Worm (Caenorhabditis elegans) whole organism, L4 larva: Measurements from ENCODE around the gene lmp-2.

ENCODE experiments used
- F26F4.8 ChIP-seq: fragments of 200-800 bp; sonication (Bioruptor generic); conservative IDR thresholded peaks from 2 replicates; pipeline ENCODE4 v1.3.6; 2022; ENCODE audit warnings: missing genetic modification characterization, missing compliant biosample characterization
- T20F7.1 ChIP-seq: fragments of 200-800 bp; sonication (Bioruptor generic); optimal IDR thresholded peaks from 2 replicates; lab custom pipeline; 2018; ENCODE audit warnings: mild to moderate bottlenecking, missing genetic modification characterization, missing compliant biosample characterization
- T26A8.4 ChIP-seq: fragments of 200-800 bp; sonication (Bioruptor generic); IDR thresholded peaks from 2 replicates; pipeline ENCODE4 v1.3.6; 2022; ENCODE audit warnings: missing genetic modification characterization, missing compliant biosample characterization
- Y105C5A.15 ChIP-seq: fragments of 200-800 bp; sonication (Bioruptor generic); IDR thresholded peaks from 2 replicates; pipeline ENCODE4 v1.3.6; 2022; ENCODE audit warnings: missing genetic modification characterization, missing compliant biosample characterization
- Y75B8A.6 ChIP-seq: fragments of 200-800 bp; sonication (Bioruptor generic); IDR thresholded peaks from 2 replicates; pipeline ENCODE4 v1.3.6; 2022; ENCODE audit warnings: missing genetic modification reagents, missing genetic modification characterization, missing compliant biosample characterization
- aha-1 ChIP-seq: fragments of 150-350 bp; peaks from one replicate; lab custom pipeline; 2014; ENCODE audit warnings: missing biosample characterization, missing genetic modification characterization
- ama-1 ChIP-seq: fragments of 150-350 bp; optimal IDR thresholded peaks from 2 replicates; lab custom pipeline; 2014; ENCODE audit warnings: inconsistent platforms, mixed read lengths
- arid-1 ChIP-seq: fragments of 200-800 bp; sonication (Bioruptor generic); conservative IDR thresholded peaks from 2 replicates; pipeline ENCODE4 v1.3.6; 2022; ENCODE audit warnings: missing genetic modification reagents, missing genetic modification characterization, missing compliant biosample characterization
- ceh-28 ChIP-seq: fragments of 150-350 bp; optimal IDR thresholded peaks from 2 replicates; lab custom pipeline; 2014; ENCODE audit warnings: missing biosample characterization, missing genetic modification reagents, missing genetic modification characterization
- ceh-62 ChIP-seq: sonication (generic microtip); optimal IDR thresholded peaks from 2 replicates; lab custom pipeline; 2017; ENCODE audit warnings: missing biosample characterization, missing genetic modification characterization
- ces-1 ChIP-seq: fragments of 150-350 bp; sonication (generic microtip); optimal IDR thresholded peaks from 4 replicates; lab custom pipeline; 2014; ENCODE audit warnings: missing biosample characterization, missing genetic modification reagents, missing genetic modification characterization
- cey-2 ChIP-seq: sonication (generic microtip); optimal IDR thresholded peaks from 3 replicates; lab custom pipeline; 2017; ENCODE audit warnings: missing genetic modification characterization, mild to moderate bottlenecking, missing compliant biosample characterization, antibody characterized with exemption, borderline replicate concordance; ENCODE audit not compliant: insufficient read depth
- dmd-6 ChIP-seq: fragments of 200-800 bp; sonication (Bioruptor generic); IDR thresholded peaks from 2 replicates; pipeline ENCODE4 v1.3.6; 2022; ENCODE audit warnings: missing genetic modification reagents, missing genetic modification characterization, missing compliant biosample characterization
- dpl-1 ChIP-seq: fragments of 150-350 bp; optimal IDR thresholded peaks from 2 replicates; lab custom pipeline; 2014; ENCODE audit warnings: missing biosample characterization, missing genetic modification reagents, missing genetic modification characterization
- duxl-1 ChIP-seq: sonication (generic microtip); optimal IDR thresholded peaks from 2 replicates; lab custom pipeline; 2016; ENCODE audit warnings: mild to moderate bottlenecking, missing genetic modification characterization, moderate library complexity, missing compliant biosample characterization; ENCODE audit not compliant: poor library complexity
- dve-1 ChIP-seq: sonication (generic microtip); optimal IDR thresholded peaks from 2 replicates; lab custom pipeline; 2017; ENCODE audit warnings: antibody characterized with exemption, mild to moderate bottlenecking, missing genetic modification characterization, missing compliant biosample characterization; ENCODE audit not compliant: insufficient read depth
- egl-43 ChIP-seq: fragments of 200-800 bp; sonication (Bioruptor generic); IDR thresholded peaks from 2 replicates; pipeline ENCODE4 v1.3.6; 2022; ENCODE audit warnings: missing genetic modification reagents, missing genetic modification characterization, missing compliant biosample characterization
- hlh-30 ChIP-seq: sonication (generic microtip); optimal IDR thresholded peaks from 2 replicates; lab custom pipeline; 2017; ENCODE audit warnings: antibody characterized with exemption, mild to moderate bottlenecking, missing genetic modification characterization, missing compliant biosample characterization; ENCODE audit not compliant: insufficient read depth
- hmg-1.1 ChIP-seq: fragments of 200-800 bp; sonication (Bioruptor generic); IDR thresholded peaks from 2 replicates; pipeline ENCODE4 v1.3.6; 2022; ENCODE audit warnings: missing genetic modification reagents, missing genetic modification characterization, missing compliant biosample characterization
- lim-7 ChIP-seq: fragments of 200-800 bp; sonication (Bioruptor generic); IDR thresholded peaks from 2 replicates; pipeline ENCODE4 v1.3.6; 2022; ENCODE audit warnings: missing genetic modification characterization, missing compliant biosample characterization
- lin-15B ChIP-seq: fragments of 150-350 bp; sonication (generic microtip); optimal IDR thresholded peaks from 3 replicates; lab custom pipeline; 2014; ENCODE audit warnings: missing biosample characterization, missing genetic modification characterization
- lir-3 ChIP-seq: sonication (generic microtip); optimal IDR thresholded peaks from 2 replicates; lab custom pipeline; 2016; ENCODE audit warnings: mild to moderate bottlenecking, missing genetic modification characterization, missing compliant biosample characterization
- lsy-2 ChIP-seq, 2 experiments: fragments of 150-350 bp in 1 of 2; sonication (generic microtip) in 1 of 2; optimal IDR thresholded peaks; 2 replicates each; lab custom pipeline; 2014 to 2017; ENCODE audit warnings: missing biosample characterization in 2 of 2, missing genetic modification characterization in 2 of 2
- madf-9 ChIP-seq: fragments of 200-800 bp; sonication (Bioruptor generic); conservative IDR thresholded peaks from 2 replicates; pipeline ENCODE4 v1.3.6; 2022; ENCODE audit warnings: missing genetic modification reagents, missing genetic modification characterization, missing compliant biosample characterization
- mdl-1 ChIP-seq, 2 experiments: fragments of 150-350 bp in 1 of 2; sonication (generic microtip) in 1 of 2; optimal IDR thresholded peaks; 2 replicates each; lab custom pipeline; 2014 to 2017; ENCODE audit warnings: missing biosample characterization in 2 of 2, missing genetic modification characterization in 2 of 2
- mdt-29 ChIP-seq: fragments of 200-800 bp; sonication (Bioruptor generic); IDR thresholded peaks from 2 replicates; pipeline ENCODE4 v1.3.6; 2022; ENCODE audit warnings: missing genetic modification reagents, missing genetic modification characterization, missing compliant biosample characterization
- mep-1 ChIP-seq: fragments of 150-350 bp; sonication (generic microtip); optimal IDR thresholded peaks from 3 replicates; lab custom pipeline; 2014; ENCODE audit warnings: missing biosample characterization, missing genetic modification characterization
- mes-2 ChIP-seq: sonication (generic microtip); optimal IDR thresholded peaks from 2 replicates; lab custom pipeline; 2016; ENCODE audit warnings: missing genotype, mild to moderate bottlenecking, missing genetic modification characterization, missing compliant biosample characterization; ENCODE audit not compliant: poor library complexity, severe bottlenecking
- mxl-2 ChIP-seq: fragments of 200-800 bp; sonication (Bioruptor generic); conservative IDR thresholded peaks from 2 replicates; pipeline ENCODE4 v1.3.6; 2022; ENCODE audit warnings: missing genetic modification reagents, missing genetic modification characterization, missing compliant biosample characterization
- mxl-3 ChIP-seq: fragments of 200-800 bp; sonication (Bioruptor generic); optimal IDR thresholded peaks from 2 replicates; lab custom pipeline; 2018; ENCODE audit warnings: mild to moderate bottlenecking, missing genetic modification characterization, missing compliant biosample characterization
- nhr-10 ChIP-seq: fragments of 150-350 bp; optimal IDR thresholded peaks from 2 replicates; lab custom pipeline; 2014; ENCODE audit warnings: missing biosample characterization, missing genetic modification characterization
- nhr-111 ChIP-seq: fragments of 200-800 bp; sonication (Bioruptor generic); optimal IDR thresholded peaks from 2 replicates; lab custom pipeline; 2018; ENCODE audit warnings: mild to moderate bottlenecking, missing genetic modification characterization, missing compliant biosample characterization
- nhr-28 ChIP-seq: fragments of 150-350 bp; optimal IDR thresholded peaks from 2 replicates; lab custom pipeline; 2014; ENCODE audit warnings: missing biosample characterization, missing genetic modification characterization
- nhr-76 ChIP-seq: fragments of 150-350 bp; optimal IDR thresholded peaks from 2 replicates; lab custom pipeline; 2014; ENCODE audit warnings: missing biosample characterization, missing genetic modification characterization
- nhr-77 ChIP-seq: fragments of 150-350 bp; optimal IDR thresholded peaks from 2 replicates; lab custom pipeline; 2014; ENCODE audit warnings: missing biosample characterization, missing genetic modification characterization
- pha-4 ChIP-seq, 2 experiments: fragments of 150-350 bp in 1 of 2; fragments of 200-800 bp in 1 of 2; sonication (Bioruptor generic) in 1 of 2; IDR thresholded peaks in 1 of 2; optimal IDR thresholded peaks in 1 of 2; 2 replicates each; pipeline versions ENCODE4 v1.3.6 to Lab custom; 2014 to 2022; ENCODE audit warnings: missing genetic modification characterization in 2 of 2, missing genetic modification reagents in 2 of 2, missing biosample characterization in 1 of 2, missing compliant biosample characterization in 1 of 2
- pqm-1 ChIP-seq: sonication (generic microtip); optimal IDR thresholded peaks from 2 replicates; lab custom pipeline; 2017; ENCODE audit warnings: missing biosample characterization, missing genetic modification characterization
- rbr-2 ChIP-seq: sonication (generic microtip); optimal IDR thresholded peaks from 2 replicates; lab custom pipeline; 2016; ENCODE audit warnings: missing genotype, missing genetic modification characterization, missing compliant biosample characterization
- sdz-12 ChIP-seq: fragments of 200-800 bp; sonication (Bioruptor generic); optimal IDR thresholded peaks from 2 replicates; lab custom pipeline; 2018; ENCODE audit warnings: mild to moderate bottlenecking, missing genetic modification characterization, missing compliant biosample characterization
- set-16 ChIP-seq: fragments of 200-800 bp; sonication (Bioruptor generic); IDR thresholded peaks from 2 replicates; pipeline ENCODE4 v1.3.6; 2022; ENCODE audit warnings: missing genetic modification reagents, missing genetic modification characterization, missing compliant biosample characterization
- skn-1 ChIP-seq: fragments of 150-350 bp; optimal IDR thresholded peaks from 2 replicates; lab custom pipeline; 2014; ENCODE audit warnings: missing biosample characterization, missing genetic modification characterization
- snpc-1.2 ChIP-seq: fragments of 200-800 bp; sonication (Bioruptor generic); IDR thresholded peaks from 2 replicates; pipeline ENCODE4 v1.3.6; 2022; ENCODE audit warnings: missing genetic modification reagents, missing genetic modification characterization, missing compliant biosample characterization
- snpc-4 ChIP-seq: fragments of 150-350 bp; optimal IDR thresholded peaks from 2 replicates; lab custom pipeline; 2014; ENCODE audit warnings: missing biosample characterization, missing genetic modification characterization
- tra-1 ChIP-seq: fragments of 200-800 bp; sonication (Bioruptor generic); IDR thresholded peaks from 2 replicates; pipeline ENCODE4 v1.3.6; 2022; ENCODE audit warnings: missing genetic modification reagents, missing genetic modification characterization, missing compliant biosample characterization
- unc-62 ChIP-seq, 3 experiments: fragments of 150-350 bp in 1 of 3; sonication (generic microtip); optimal IDR thresholded peaks in 2 of 3; peaks in 1 of 3; 1 replicate in 1 of 3; 2 replicates in 2 of 3; lab custom pipeline; 2014 to 2017; ENCODE audit warnings: missing biosample characterization in 3 of 3, missing genetic modification characterization in 3 of 3, missing genetic modification reagents in 3 of 3, missing genotype in 1 of 3
- zip-11 ChIP-seq: fragments of 200-800 bp; sonication (Bioruptor generic); IDR thresholded peaks from 2 replicates; pipeline ENCODE4 v1.3.6; 2022; ENCODE audit warnings: missing genetic modification characterization, missing compliant biosample characterization
- zip-2 ChIP-seq: fragments of 150-350 bp; optimal IDR thresholded peaks from 2 replicates; lab custom pipeline; 2014; ENCODE audit warnings: missing biosample characterization, missing genetic modification characterization
- ztf-11 ChIP-seq: fragments of 150-350 bp; optimal IDR thresholded peaks from 2 replicates; lab custom pipeline; 2014; ENCODE audit warnings: missing biosample characterization, missing genetic modification characterization

lmp-2 gene

DNA sequence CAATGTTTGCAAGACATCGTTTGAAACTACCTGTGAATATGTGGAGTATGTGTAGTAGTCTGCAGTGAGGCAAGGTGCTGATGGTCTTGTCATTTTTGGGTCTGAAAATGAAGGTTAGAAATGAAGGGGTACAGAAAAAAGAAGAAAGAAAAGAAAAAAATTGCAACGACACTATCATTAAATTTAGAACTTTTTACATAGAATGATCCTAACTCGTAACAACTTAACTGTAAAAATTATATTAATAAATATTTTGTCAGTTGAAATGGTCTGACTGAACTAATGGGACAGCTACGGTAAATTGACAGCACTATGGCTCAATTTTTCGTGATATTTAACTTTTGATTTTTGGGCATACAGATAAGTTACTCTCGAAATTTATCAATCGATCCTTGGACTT, 6.1 kb upstream of the lmp-2 start, which contains the start of gene C05D9.7:
TSS of gene C05D9.7 (minus strand) at position 101 of the 400 bp plus-strand sequence.
- TF ChIP-seq zip-2 (tag; lab: Kevin White, UChicago): no peak
- TF ChIP-seq snpc-1.2 (GFP tag; lab: Robert Waterston, UW): no peak

DNA sequence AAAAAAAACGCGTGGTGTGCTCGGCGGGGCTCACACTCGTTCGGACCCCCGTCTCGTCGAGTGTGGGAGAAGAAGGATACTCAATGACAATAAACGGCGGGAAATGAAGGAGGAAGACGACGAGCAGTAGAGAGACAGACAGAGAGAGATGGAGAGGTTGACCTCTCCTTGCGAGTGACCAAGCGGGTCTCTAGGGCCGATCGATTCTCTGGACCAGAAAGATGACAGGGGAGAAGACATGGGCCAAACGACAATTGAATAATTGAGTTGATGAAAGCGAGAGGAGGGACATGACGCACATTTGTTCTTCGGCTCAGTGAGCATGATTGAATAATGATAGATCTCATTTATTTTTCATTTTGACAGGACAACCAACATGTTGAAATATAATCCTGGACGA, 5.1 kb upstream of the lmp-2 start:
- TF ChIP-seq dmd-6 (GFP tag; lab: Robert Waterston, UW) (no peak), ama-1 (lab: Kevin White, UChicago) (no peak), snpc-4 (no peak), lsy-2 (tag; optimal IDR thresholded peaks at IDR 0.05; lab: Kevin White, UChicago) (peak in 1 of 2 experiments; percentile 35), nhr-10 (tag; lab: Kevin White, UChicago) (no peak), ceh-28 (tag; lab: Kevin White, UChicago) (no peak), pqm-1 (tag; lab: Kevin White, UChicago) (no peak), cey-2 (tag; lab: Kevin White, UChicago) (no peak), ztf-11 (tag; lab: Kevin White, UChicago) (no peak), mxl-2 (GFP tag; lab: Robert Waterston, UW) (no peak), lin-15B (no peak), sdz-12 (GFP tag; lab: Kevin White, UChicago) (no peak), Y75B8A.6 (GFP tag; lab: Robert Waterston, UW) (no peak), pha-4 (GFP tag; IDR thresholded peaks at IDR 0.05; lab: Robert Waterston, UW) (no peak), pha-4 (tag; optimal IDR thresholded peaks at IDR 0.05; lab: Kevin White, UChicago) (no peak), T20F7.1 (GFP tag; lab: Kevin White, UChicago) (no peak), ceh-62 (no peak), set-16 (peak; percentile 37; the same call in 1 of the 2 replicates), mdl-1 (tag; optimal IDR thresholded peaks at IDR 0.05; lab: Kevin White, UChicago) (no peak), tra-1 (GFP tag; lab: Robert Waterston, UW) (no peak), rbr-2 (tag; lab: Kevin White, UChicago) (no peak), mdt-29 (no peak), unc-62 (GFP tag; optimal IDR thresholded peaks at IDR 0.05 in 1 of 2; lab: Kevin White, UChicago) (peak in 1 of 2 experiments; percentile 61), unc-62 (tag; optimal IDR thresholded peaks at IDR 0.05; lab: Kevin White, UChicago) (no peak), mes-2 (peak; percentile 12), nhr-111 (GFP tag; lab: Kevin White, UChicago) (no peak), lir-3 (no peak), hmg-1.1 (GFP tag; lab: Robert Waterston, UW) (no peak), aha-1 (peak; percentile 20), F26F4.8 (GFP tag; lab: Robert Waterston, UW) (no peak), mep-1 (peak; percentile 4), hlh-30 (peak; percentile 21), dpl-1 (GFP tag; lab: Kevin White, UChicago) (no peak), nhr-28 (no peak), dve-1 (no peak), madf-9 (GFP tag; lab: Robert Waterston, UW) (no peak), T26A8.4 (GFP tag; lab: Robert Waterston, UW) (no peak), ces-1 (GFP tag; lab: Kevin White, UChicago) (peak; percentile 16)
- TF ChIP-seq, all 104 proteins: peak for 8

DNA sequence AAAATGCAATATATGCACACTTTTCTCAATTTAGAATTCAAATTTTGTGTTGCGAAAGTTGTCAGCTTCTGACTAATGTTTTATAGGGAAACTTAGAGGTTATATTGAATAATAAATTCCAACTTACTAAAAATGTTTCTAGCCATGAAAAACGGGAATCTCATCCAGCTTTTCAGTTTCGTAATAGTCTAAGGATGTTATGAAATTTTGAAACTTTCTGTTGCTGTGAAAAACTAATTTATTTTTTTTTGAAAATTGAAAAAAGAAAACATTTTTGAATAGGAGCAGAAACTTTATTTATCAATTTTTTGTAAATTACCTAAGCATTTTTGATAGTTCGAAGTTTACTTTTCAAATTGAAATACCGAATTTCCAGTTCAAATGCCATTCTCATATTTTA, 3.8 kb upstream of the lmp-2 start:
- TF ChIP-seq mep-1 (no peak), nhr-76 (tag; lab: Kevin White, UChicago) (no peak), snpc-1.2 (GFP tag; lab: Robert Waterston, UW) (no peak), nhr-10 (tag; lab: Kevin White, UChicago) (no peak), ces-1 (GFP tag; lab: Kevin White, UChicago) (no peak), lim-7 (GFP tag; lab: Robert Waterston, UW) (no peak), zip-11 (no peak), mxl-3 (GFP tag; lab: Kevin White, UChicago) (no peak), hmg-1.1 (GFP tag; lab: Robert Waterston, UW) (no peak), rbr-2 (tag; lab: Kevin White, UChicago) (no peak), arid-1 (GFP tag; lab: Robert Waterston, UW) (no peak), skn-1 (tag; lab: Kevin White, UChicago) (no peak), nhr-77 (tag; lab: Kevin White, UChicago) (no peak), lir-3 (no peak), dmd-6 (GFP tag; lab: Robert Waterston, UW) (no peak), T20F7.1 (GFP tag; lab: Kevin White, UChicago) (no peak), Y105C5A.15 (no peak), duxl-1 (tag; lab: Kevin White, UChicago) (no peak), egl-43 (GFP tag; lab: Robert Waterston, UW) (no peak)
